Worm (Caenorhabditis elegans) whole organism, late embryonic: ENCODE data around the gene str-86.

Experiments used
- C08G9.2 ChIP-seq: sonication (generic microtip); optimal IDR thresholded peaks from 2 replicates; lab custom pipeline; 2016; ENCODE audit warnings: mild to moderate bottlenecking, missing genetic modification characterization, moderate library complexity, missing compliant biosample characterization
- K02D7.2 ChIP-seq: sonication (generic microtip); optimal IDR thresholded peaks from 2 replicates; lab custom pipeline; 2017; ENCODE audit warnings: mild to moderate bottlenecking, missing genetic modification characterization, missing compliant biosample characterization
- K09A11.1 ChIP-seq: sonication (generic microtip); optimal IDR thresholded peaks from 2 replicates; lab custom pipeline; 2017; ENCODE audit warnings: antibody characterized with exemption, mild to moderate bottlenecking, missing genetic modification characterization, missing compliant biosample characterization; ENCODE audit not compliant: insufficient read depth
- T23F11.4 ChIP-seq: fragments of 200-800 bp; sonication (Bioruptor generic); optimal IDR thresholded peaks from 2 replicates; lab custom pipeline; 2018; ENCODE audit warnings: mild to moderate bottlenecking, missing genetic modification characterization, missing compliant biosample characterization
- Y22D7AL.16 ChIP-seq: sonication (generic microtip); optimal IDR thresholded peaks from 2 replicates; lab custom pipeline; 2016; ENCODE audit warnings: missing genetic modification characterization, missing compliant biosample characterization
- ceh-14 ChIP-seq: sonication (generic microtip); optimal IDR thresholded peaks from 2 replicates; lab custom pipeline; 2016; ENCODE audit warnings: missing genotype, missing genetic modification characterization, missing compliant biosample characterization
- ceh-19 ChIP-seq: fragments of 200-800 bp; sonication (Bioruptor generic); optimal IDR thresholded peaks from 2 replicates; lab custom pipeline; 2018; ENCODE audit warnings: mild to moderate bottlenecking, missing genetic modification characterization, missing compliant biosample characterization
- ceh-22 ChIP-seq: sonication (generic microtip); optimal IDR thresholded peaks from 2 replicates; lab custom pipeline; 2017; ENCODE audit warnings: missing biosample characterization, missing genetic modification characterization
- ceh-24 ChIP-seq: sonication (generic microtip); optimal IDR thresholded peaks from 2 replicates; lab custom pipeline; 2016; ENCODE audit warnings: mild to moderate bottlenecking, missing genetic modification characterization, missing compliant biosample characterization
- ceh-31 ChIP-seq: sonication (generic microtip); optimal IDR thresholded peaks from 2 replicates; lab custom pipeline; 2016; ENCODE audit warnings: missing genetic modification characterization, missing compliant biosample characterization
- ceh-48 ChIP-seq: sonication (generic microtip); optimal IDR thresholded peaks from 2 replicates; lab custom pipeline; 2016; ENCODE audit warnings: missing genetic modification characterization, inconsistent platforms, missing compliant biosample characterization
- ceh-6 ChIP-seq: fragments of 200-800 bp; sonication (Bioruptor generic); optimal IDR thresholded peaks from 2 replicates; lab custom pipeline; 2018; ENCODE audit warnings: mild to moderate bottlenecking, missing genetic modification characterization, missing compliant biosample characterization
- dmd-4 ChIP-seq: sonication (generic microtip); optimal IDR thresholded peaks from 2 replicates; lab custom pipeline; 2016; ENCODE audit warnings: borderline replicate concordance, missing genetic modification characterization, missing compliant biosample characterization
- elt-2 ChIP-seq: sonication (generic microtip); optimal IDR thresholded peaks from 2 replicates; lab custom pipeline; 2016; ENCODE audit warnings: missing genetic modification reagents, missing genetic modification characterization, missing compliant biosample characterization
- ets-4 ChIP-seq: sonication (generic microtip); optimal IDR thresholded peaks from 2 replicates; lab custom pipeline; 2016; ENCODE audit warnings: missing genetic modification characterization, missing compliant biosample characterization
- fax-1 ChIP-seq: sonication (generic microtip); optimal IDR thresholded peaks from 2 replicates; lab custom pipeline; 2016; ENCODE audit warnings: missing genotype, missing genetic modification characterization, missing compliant biosample characterization
- fkh-10 ChIP-seq: fragments of 150-350 bp; optimal IDR thresholded peaks from 2 replicates; lab custom pipeline; 2014; ENCODE audit warnings: missing biosample characterization, missing genetic modification reagents, missing genetic modification characterization
- fkh-6 ChIP-seq: sonication (generic microtip); optimal IDR thresholded peaks from 2 replicates; lab custom pipeline; 2016; ENCODE audit warnings: missing genetic modification characterization, missing compliant biosample characterization
- hlh-13 ChIP-seq: fragments of 200-800 bp; sonication (Bioruptor generic); optimal IDR thresholded peaks from 2 replicates; lab custom pipeline; 2018; ENCODE audit warnings: mild to moderate bottlenecking, missing genetic modification characterization, missing compliant biosample characterization
- hlh-15 ChIP-seq: sonication (generic microtip); optimal IDR thresholded peaks from 2 replicates; lab custom pipeline; 2016; ENCODE audit warnings: missing genetic modification characterization, missing compliant biosample characterization
- hlh-6 ChIP-seq: sonication (generic microtip); optimal IDR thresholded peaks from 2 replicates; lab custom pipeline; 2016; ENCODE audit warnings: missing genotype, missing genetic modification characterization, missing compliant biosample characterization
- hlh-8 ChIP-seq: sonication (generic microtip); optimal IDR thresholded peaks from 2 replicates; lab custom pipeline; 2016; ENCODE audit warnings: missing genotype, missing genetic modification characterization, missing compliant biosample characterization
- lim-6 ChIP-seq: sonication (generic microtip); optimal IDR thresholded peaks from 2 replicates; lab custom pipeline; 2016; ENCODE audit warnings: missing genetic modification characterization, missing compliant biosample characterization
- lin-11 ChIP-seq: fragments of 200-800 bp; sonication (Bioruptor generic); optimal IDR thresholded peaks from 2 replicates; lab custom pipeline; 2018; ENCODE audit warnings: mild to moderate bottlenecking, missing genetic modification characterization, missing compliant biosample characterization
- mec-3 ChIP-seq: sonication (generic microtip); optimal IDR thresholded peaks from 2 replicates; lab custom pipeline; 2016; ENCODE audit warnings: borderline replicate concordance, missing genetic modification characterization, missing compliant biosample characterization
- nfya-1 ChIP-seq: sonication (generic microtip); optimal IDR thresholded peaks from 2 replicates; lab custom pipeline; 2017; ENCODE audit warnings: missing genetic modification characterization, mild to moderate bottlenecking, missing compliant biosample characterization, antibody characterized with exemption, moderate library complexity
- nhr-11 ChIP-seq: fragments of 150-350 bp; optimal IDR thresholded peaks from 2 replicates; lab custom pipeline; 2014; ENCODE audit warnings: missing biosample characterization, missing genetic modification characterization
- npax-4 ChIP-seq: sonication (generic microtip); optimal IDR thresholded peaks from 2 replicates; lab custom pipeline; 2016; ENCODE audit warnings: missing genetic modification characterization, missing compliant biosample characterization
- pat-9 ChIP-seq: fragments of 200-800 bp; sonication (Bioruptor generic); optimal IDR thresholded peaks from 2 replicates; lab custom pipeline; 2018; ENCODE audit warnings: mild to moderate bottlenecking, missing genetic modification characterization, moderate library complexity, missing compliant biosample characterization
- pax-1 ChIP-seq: fragments of 150-350 bp; optimal IDR thresholded peaks from 2 replicates; lab custom pipeline; 2014; ENCODE audit warnings: missing biosample characterization, missing genetic modification characterization
- pha-2 ChIP-seq: sonication (generic microtip); optimal IDR thresholded peaks from 2 replicates; lab custom pipeline; 2017; ENCODE audit warnings: mild to moderate bottlenecking, missing genetic modification characterization, missing compliant biosample characterization
- pha-4 ChIP-seq: fragments of 150-350 bp; optimal IDR thresholded peaks from 2 replicates; lab custom pipeline; 2018; ENCODE audit warnings: missing biosample characterization, missing genetic modification reagents, missing genetic modification characterization
- pros-1 ChIP-seq: fragments of 150-350 bp; optimal IDR thresholded peaks from 2 replicates; lab custom pipeline; 2014; ENCODE audit warnings: missing biosample characterization, missing genetic modification reagents, missing genetic modification characterization
- ref-2 ChIP-seq: sonication (generic microtip); optimal IDR thresholded peaks from 2 replicates; lab custom pipeline; 2016; ENCODE audit warnings: missing genetic modification characterization, missing compliant biosample characterization
- rnt-1 ChIP-seq: sonication (generic microtip); optimal IDR thresholded peaks from 2 replicates; lab custom pipeline; 2016; ENCODE audit warnings: missing genetic modification characterization, missing compliant biosample characterization
- sox-2 ChIP-seq: fragments of 200-800 bp; sonication (Bioruptor generic); IDR thresholded peaks from 2 replicates; pipeline ENCODE4 v1.3.6; 2022; ENCODE audit warnings: missing genetic modification reagents, missing genetic modification characterization, missing compliant biosample characterization
- tbx-2 ChIP-seq: sonication (generic microtip); optimal IDR thresholded peaks from 2 replicates; lab custom pipeline; 2016; ENCODE audit warnings: missing genetic modification characterization, missing compliant biosample characterization
- unc-3 ChIP-seq, 2 experiments: fragments of 200-800 bp in 1 of 2; sonication (Bioruptor generic) in 1 of 2; sonication (generic microtip) in 1 of 2; conservative IDR thresholded peaks in 1 of 2; optimal IDR thresholded peaks in 1 of 2; 2 replicates each; pipeline versions ENCODE4 v1.3.6 to Lab custom; 2016 to 2022; ENCODE audit warnings: missing compliant biosample characterization in 2 of 2, missing genetic modification characterization in 2 of 2, missing genetic modification reagents in 1 of 2
- unc-42 ChIP-seq: sonication (generic microtip); optimal IDR thresholded peaks from 2 replicates; lab custom pipeline; 2016; ENCODE audit warnings: missing genotype, missing genetic modification characterization, missing compliant biosample characterization
- unc-55 ChIP-seq: sonication (generic microtip); optimal IDR thresholded peaks from 2 replicates; lab custom pipeline; 2017; ENCODE audit warnings: missing biosample characterization, missing genetic modification reagents, missing genetic modification characterization
- unc-86 ChIP-seq: sonication (generic microtip); optimal IDR thresholded peaks from 2 replicates; lab custom pipeline; 2016; ENCODE audit warnings: missing genetic modification characterization, missing compliant biosample characterization
- zip-5 ChIP-seq: sonication (generic microtip); optimal IDR thresholded peaks from 2 replicates; lab custom pipeline; 2016; ENCODE audit warnings: missing genetic modification characterization, missing compliant biosample characterization

The str-86 gene

ce11 chrV:8948365-8948764 is 35.1 kb downstream of the str-86 start:
- TF ChIP-seq K02D7.2 (tag; lab: Kevin White, UChicago) (no peak), nhr-11 (tag; lab: Kevin White, UChicago) (no peak), dmd-4 (tag; lab: Kevin White, UChicago) (no peak)
- TF ChIP-seq, all 69 proteins: peak for 0

- no peak for TF ChIP-seq K09A11.1 (tag; lab: Kevin White, UChicago)
- TF ChIP-seq ceh-22 (tag; lab: Kevin White, UChicago) = no peak
- TF ChIP-seq ceh-48 (tag; lab: Kevin White, UChicago) = no peak
- no peak for TF ChIP-seq pha-2 (tag; lab: Kevin White, UChicago)
- TF ChIP-seq ceh-31 (tag; lab: Kevin White, UChicago) = no peak
- TF ChIP-seq pros-1 = no peak
- TF ChIP-seq C08G9.2 (tag; lab: Kevin White, UChicago) = no peak
- TF ChIP-seq ceh-24 = no peak
- TF ChIP-seq hlh-6 (tag; lab: Kevin White, UChicago) = no peak
- no peak for TF ChIP-seq lim-6 (tag; lab: Kevin White, UChicago)
- TF ChIP-seq, all 69 proteins: peak for 0
Observed at ce11 chrV:8947499-8947898, 36.0 kb downstream of the str-86 start, which contains the start of gene gck-1. Gene gck-1 (plus strand): TSS chrV:8947799.

- no peak for TF ChIP-seq fkh-10 (GFP tag; lab: Kevin White, UChicago)
- no peak for TF ChIP-seq ceh-6 (GFP tag; lab: Kevin White, UChicago)
- TF ChIP-seq fkh-6 = no peak
- no peak for TF ChIP-seq ceh-14 (tag; lab: Kevin White, UChicago)
- TF ChIP-seq lim-6 (tag; lab: Kevin White, UChicago) = no peak
- TF ChIP-seq lin-11 = no peak
- TF ChIP-seq unc-42 (tag; lab: Kevin White, UChicago) = no peak
- TF ChIP-seq, all 69 proteins: peak for 0
Observed at ce11 chrV:8946142-8946541, 37.4 kb downstream of the str-86 start.

- TF ChIP-seq pha-2 (tag; lab: Kevin White, UChicago) (no peak), nfya-1 (tag; lab: Kevin White, UChicago) (no peak), ceh-19 (GFP tag; lab: Kevin White, UChicago) (no peak), zip-5 (tag; lab: Kevin White, UChicago) (no peak), elt-2 (tag; lab: Kevin White, UChicago) (no peak), hlh-15 (tag; lab: Kevin White, UChicago) (no peak), npax-4 (tag; lab: Kevin White, UChicago) (no peak), ets-4 (tag; lab: Kevin White, UChicago) (no peak), ceh-48 (tag; lab: Kevin White, UChicago) (no peak), sox-2 (no peak), mec-3 (tag; lab: Kevin White, UChicago) (no peak), pat-9 (no peak), fkh-10 (GFP tag; lab: Kevin White, UChicago) (no peak), hlh-13 (GFP tag; lab: Kevin White, UChicago) (no peak), pax-1 (tag; lab: Kevin White, UChicago) (no peak)
Observed at ce11 chrV:8944481-8944880, 39.0 kb downstream of the str-86 start.

ce11 chrV:8943963-8944362 is 39.5 kb downstream of the str-86 start, which contains the start of gene T19A5.3:
Gene T19A5.3 (minus strand): TSS chrV:8944063.
- no peak for TF ChIP-seq C08G9.2 (tag; lab: Kevin White, UChicago)
- no peak for TF ChIP-seq ceh-19 (GFP tag; lab: Kevin White, UChicago)
- no peak for TF ChIP-seq Y22D7AL.16 (tag; lab: Kevin White, UChicago)
- TF ChIP-seq T23F11.4 = no peak
- TF ChIP-seq ref-2 (tag; lab: Kevin White, UChicago) = no peak
- no peak for TF ChIP-seq unc-3 (GFP tag; conservative IDR thresholded peaks at IDR 0.05; lab: Robert Waterston, UW)
- TF ChIP-seq unc-3 (tag; optimal IDR thresholded peaks at IDR 0.05; lab: Kevin White, UChicago) = no peak
- no peak for TF ChIP-seq nhr-11 (tag; lab: Kevin White, UChicago)
- TF ChIP-seq fax-1 (tag; lab: Kevin White, UChicago) = no peak
- TF ChIP-seq rnt-1 (tag; lab: Kevin White, UChicago) = no peak
- no peak for TF ChIP-seq mec-3 (tag; lab: Kevin White, UChicago)
- TF ChIP-seq unc-55 (GFP tag; lab: Kevin White, UChicago) = no peak
- TF ChIP-seq hlh-13 (GFP tag; lab: Kevin White, UChicago) = no peak
- TF ChIP-seq fkh-6 = no peak
- no peak for TF ChIP-seq tbx-2 (tag; lab: Kevin White, UChicago)
- TF ChIP-seq pros-1 = no peak
- TF ChIP-seq ceh-14 (tag; lab: Kevin White, UChicago) = no peak
- no peak for TF ChIP-seq hlh-8 (tag; lab: Kevin White, UChicago)
- TF ChIP-seq unc-86 = no peak
- TF ChIP-seq pha-4 (tag; lab: Kevin White, UChicago) = no peak
- no peak for TF ChIP-seq fkh-10 (GFP tag; lab: Kevin White, UChicago)
